Worm (Caenorhabditis elegans) whole organism, L4 larva: ENCODE data around the gene ubc-8.
"Not testable (repeated sequence)": the region's sequence is repeated elsewhere in the genome, so short reads cannot be mapped to it uniquely, and the experiment has no call there.

Experiments
- D1046.2 ChIP-seq: fragments of 200-800 bp; sonication (Bioruptor generic); IDR thresholded peaks from 2 replicates; pipeline ENCODE4 v1.3.6; 2022; ENCODE audit warnings: missing genetic modification characterization, missing compliant biosample characterization
- F44E2.7 ChIP-seq: fragments of 200-800 bp; sonication (Bioruptor generic); IDR thresholded peaks from 2 replicates; pipeline ENCODE4 v2.1.2; 2022; ENCODE audit warnings: missing genetic modification characterization, missing compliant biosample characterization
- Y105C5A.15 ChIP-seq: fragments of 200-800 bp; sonication (Bioruptor generic); IDR thresholded peaks from 2 replicates; pipeline ENCODE4 v1.3.6; 2022; ENCODE audit warnings: missing genetic modification characterization, missing compliant biosample characterization
- Y75B8A.6 ChIP-seq: fragments of 200-800 bp; sonication (Bioruptor generic); IDR thresholded peaks from 2 replicates; pipeline ENCODE4 v1.3.6; 2022; ENCODE audit warnings: missing genetic modification reagents, missing genetic modification characterization, missing compliant biosample characterization
- ZK337.2 ChIP-seq: fragments of 200-800 bp; sonication (Bioruptor generic); IDR thresholded peaks from 2 replicates; pipeline ENCODE4 v1.3.6; 2022; ENCODE audit warnings: missing genetic modification reagents, missing genetic modification characterization, missing compliant biosample characterization
- aha-1 ChIP-seq: fragments of 150-350 bp; peaks from one replicate; lab custom pipeline; 2014; ENCODE audit warnings: missing biosample characterization, missing genetic modification characterization
- arid-1 ChIP-seq: fragments of 200-800 bp; sonication (Bioruptor generic); conservative IDR thresholded peaks from 2 replicates; pipeline ENCODE4 v1.3.6; 2022; ENCODE audit warnings: missing genetic modification reagents, missing genetic modification characterization, missing compliant biosample characterization
- attf-4 ChIP-seq: sonication (generic microtip); optimal IDR thresholded peaks from 3 replicates; lab custom pipeline; 2017; ENCODE audit warnings: missing biosample characterization, missing genetic modification characterization
- ceh-20 ChIP-seq: fragments of 200-800 bp; sonication (Bioruptor generic); IDR thresholded peaks from 2 replicates; pipeline ENCODE4 v1.3.6; 2022; ENCODE audit warnings: missing genetic modification reagents, missing genetic modification characterization, missing compliant biosample characterization
- ceh-32 ChIP-seq: sonication (generic microtip); optimal IDR thresholded peaks from 2 replicates; lab custom pipeline; 2016; ENCODE audit warnings: mild to moderate bottlenecking, missing genetic modification characterization, missing compliant biosample characterization; ENCODE audit not compliant: poor library complexity
- ceh-44 ChIP-seq: fragments of 200-800 bp; sonication (Bioruptor generic); IDR thresholded peaks from 2 replicates; pipeline ENCODE4 v1.3.6; 2022; ENCODE audit warnings: missing genetic modification reagents, missing genetic modification characterization, missing compliant biosample characterization
- daf-16 ChIP-seq, 3 experiments: sonication (generic microtip); optimal IDR thresholded peaks; 2 replicates each; lab custom pipeline; 2016 to 2017; ENCODE audit warnings: missing genetic modification characterization in 3 of 3, missing genetic modification reagents in 3 of 3, mild to moderate bottlenecking in 2 of 3, missing compliant biosample characterization in 2 of 3, missing biosample characterization in 1 of 3, moderate library complexity in 1 of 3
- daf-8 ChIP-seq: fragments of 200-800 bp; sonication (Bioruptor generic); IDR thresholded peaks from 2 replicates; pipeline ENCODE4 v1.3.6; 2022; ENCODE audit warnings: missing genetic modification characterization, missing compliant biosample characterization
- dmd-6 ChIP-seq: fragments of 200-800 bp; sonication (Bioruptor generic); IDR thresholded peaks from 2 replicates; pipeline ENCODE4 v1.3.6; 2022; ENCODE audit warnings: missing genetic modification reagents, missing genetic modification characterization, missing compliant biosample characterization
- dmd-8 ChIP-seq: fragments of 200-800 bp; sonication (Bioruptor generic); IDR thresholded peaks from 2 replicates; pipeline ENCODE4 v1.3.6; 2022; ENCODE audit warnings: missing genetic modification characterization, missing compliant biosample characterization
- dpl-1 ChIP-seq: fragments of 150-350 bp; optimal IDR thresholded peaks from 2 replicates; lab custom pipeline; 2014; ENCODE audit warnings: missing biosample characterization, missing genetic modification reagents, missing genetic modification characterization
- duxl-1 ChIP-seq: sonication (generic microtip); optimal IDR thresholded peaks from 2 replicates; lab custom pipeline; 2016; ENCODE audit warnings: mild to moderate bottlenecking, missing genetic modification characterization, moderate library complexity, missing compliant biosample characterization; ENCODE audit not compliant: poor library complexity
- hlh-11 ChIP-seq: fragments of 200-800 bp; sonication (Bioruptor generic); optimal IDR thresholded peaks from 2 replicates; lab custom pipeline; 2018; ENCODE audit warnings: mild to moderate bottlenecking, missing genetic modification characterization, missing compliant biosample characterization
- hmg-1.1 ChIP-seq: fragments of 200-800 bp; sonication (Bioruptor generic); IDR thresholded peaks from 2 replicates; pipeline ENCODE4 v1.3.6; 2022; ENCODE audit warnings: missing genetic modification reagents, missing genetic modification characterization, missing compliant biosample characterization
- lim-7 ChIP-seq: fragments of 200-800 bp; sonication (Bioruptor generic); IDR thresholded peaks from 2 replicates; pipeline ENCODE4 v1.3.6; 2022; ENCODE audit warnings: missing genetic modification characterization, missing compliant biosample characterization
- lin-1 ChIP-seq: fragments of 200-800 bp; sonication (Bioruptor generic); IDR thresholded peaks from 2 replicates; pipeline ENCODE4 v1.3.6; 2022; ENCODE audit warnings: missing genetic modification reagents, missing genetic modification characterization, missing compliant biosample characterization
- lin-29 ChIP-seq: fragments of 200-800 bp; sonication (Bioruptor generic); IDR thresholded peaks from 2 replicates; pipeline ENCODE4 v1.3.6; 2022; ENCODE audit warnings: missing genetic modification reagents, missing genetic modification characterization, missing compliant biosample characterization
- lin-38 ChIP-seq: fragments of 200-800 bp; sonication (Bioruptor generic); IDR thresholded peaks from 2 replicates; pipeline ENCODE4 v1.3.6; 2022; ENCODE audit warnings: missing genetic modification reagents, missing genetic modification characterization, missing compliant biosample characterization
- madf-5 ChIP-seq, 2 experiments: fragments of 200-800 bp; sonication (Bioruptor generic); IDR thresholded peaks; 2 replicates each; pipeline ENCODE4 v1.3.6; 2022; ENCODE audit warnings: missing compliant biosample characterization in 2 of 2, missing genetic modification characterization in 2 of 2
- mxl-2 ChIP-seq: fragments of 200-800 bp; sonication (Bioruptor generic); conservative IDR thresholded peaks from 2 replicates; pipeline ENCODE4 v1.3.6; 2022; ENCODE audit warnings: missing genetic modification reagents, missing genetic modification characterization, missing compliant biosample characterization
- mxl-3 ChIP-seq: fragments of 200-800 bp; sonication (Bioruptor generic); optimal IDR thresholded peaks from 2 replicates; lab custom pipeline; 2018; ENCODE audit warnings: mild to moderate bottlenecking, missing genetic modification characterization, missing compliant biosample characterization
- nhr-237 ChIP-seq: sonication (generic microtip); optimal IDR thresholded peaks from 2 replicates; lab custom pipeline; 2017; ENCODE audit warnings: missing biosample characterization, missing genetic modification characterization
- nhr-28 ChIP-seq: fragments of 150-350 bp; optimal IDR thresholded peaks from 2 replicates; lab custom pipeline; 2014; ENCODE audit warnings: missing biosample characterization, missing genetic modification characterization
- nhr-41 ChIP-seq: fragments of 200-800 bp; sonication (Bioruptor generic); IDR thresholded peaks from 2 replicates; pipeline ENCODE4 v1.3.6; 2022; ENCODE audit warnings: missing genetic modification reagents, missing genetic modification characterization, missing compliant biosample characterization
- nhr-48 ChIP-seq: sonication (generic microtip); optimal IDR thresholded peaks from 2 replicates; lab custom pipeline; 2016; ENCODE audit warnings: mild to moderate bottlenecking, missing genetic modification characterization, missing compliant biosample characterization
- pha-4 ChIP-seq, 2 experiments: fragments of 150-350 bp in 1 of 2; fragments of 200-800 bp in 1 of 2; sonication (Bioruptor generic) in 1 of 2; IDR thresholded peaks in 1 of 2; optimal IDR thresholded peaks in 1 of 2; 2 replicates each; pipeline versions ENCODE4 v1.3.6 to Lab custom; 2014 to 2022; ENCODE audit warnings: missing genetic modification characterization in 2 of 2, missing genetic modification reagents in 2 of 2, missing biosample characterization in 1 of 2, missing compliant biosample characterization in 1 of 2
- pqm-1 ChIP-seq: sonication (generic microtip); optimal IDR thresholded peaks from 2 replicates; lab custom pipeline; 2017; ENCODE audit warnings: missing biosample characterization, missing genetic modification characterization
- saeg-2 ChIP-seq: fragments of 200-800 bp; sonication (Bioruptor generic); IDR thresholded peaks from 2 replicates; pipeline ENCODE4 v1.3.6; 2022; ENCODE audit warnings: missing genetic modification reagents, missing genetic modification characterization, missing compliant biosample characterization
- sdz-12 ChIP-seq: fragments of 200-800 bp; sonication (Bioruptor generic); optimal IDR thresholded peaks from 2 replicates; lab custom pipeline; 2018; ENCODE audit warnings: mild to moderate bottlenecking, missing genetic modification characterization, missing compliant biosample characterization
- snpc-1.2 ChIP-seq: fragments of 200-800 bp; sonication (Bioruptor generic); IDR thresholded peaks from 2 replicates; pipeline ENCODE4 v1.3.6; 2022; ENCODE audit warnings: missing genetic modification reagents, missing genetic modification characterization, missing compliant biosample characterization
- spr-3 ChIP-seq: fragments of 200-800 bp; sonication (Bioruptor generic); optimal IDR thresholded peaks from 2 replicates; lab custom pipeline; 2018; ENCODE audit warnings: mild to moderate bottlenecking, missing genetic modification characterization, missing compliant biosample characterization
- tag-97 ChIP-seq: fragments of 200-800 bp; sonication (Bioruptor generic); IDR thresholded peaks from 2 replicates; pipeline ENCODE4 v1.3.6; 2022; ENCODE audit warnings: missing genetic modification characterization, missing compliant biosample characterization
- tra-1 ChIP-seq: fragments of 200-800 bp; sonication (Bioruptor generic); IDR thresholded peaks from 2 replicates; pipeline ENCODE4 v1.3.6; 2022; ENCODE audit warnings: missing genetic modification reagents, missing genetic modification characterization, missing compliant biosample characterization
- unc-62 ChIP-seq, 3 experiments: fragments of 150-350 bp in 1 of 3; sonication (generic microtip); optimal IDR thresholded peaks in 2 of 3; peaks in 1 of 3; 1 replicate in 1 of 3; 2 replicates in 2 of 3; lab custom pipeline; 2014 to 2017; ENCODE audit warnings: missing biosample characterization in 3 of 3, missing genetic modification characterization in 3 of 3, missing genetic modification reagents in 3 of 3, missing genotype in 1 of 3
- vab-7 ChIP-seq: fragments of 200-800 bp; sonication (Bioruptor generic); IDR thresholded peaks from 2 replicates; pipeline ENCODE4 v1.3.6; 2022; ENCODE audit warnings: missing genetic modification reagents, missing genetic modification characterization, missing compliant biosample characterization
- zfp-3 ChIP-seq: fragments of 200-800 bp; sonication (Bioruptor generic); conservative IDR thresholded peaks from 2 replicates; pipeline ENCODE4 v1.3.6; 2022; ENCODE audit warnings: missing genetic modification reagents, missing genetic modification characterization, missing compliant biosample characterization

ubc-8 gene

ce11 chrIV:2748863-2749451, 41.9 kb upstream of the ubc-8 start:
- TF ChIP-seq pha-4 (GFP tag; IDR thresholded peaks at IDR 0.05; lab: Robert Waterston, UW) (no peak), pha-4 (tag; optimal IDR thresholded peaks at IDR 0.05; lab: Kevin White, UChicago) (no peak), lin-29 (no peak), ceh-32 (tag; lab: Kevin White, UChicago) (no peak), ceh-20 (no peak), tag-97 (GFP tag; lab: Robert Waterston, UW) (no peak), daf-16 (GFP tag; optimal IDR thresholded peaks at IDR 0.05; lab: Kevin White, UChicago) (no peak), daf-16 (tag; optimal IDR thresholded peaks at IDR 0.05; lab: Kevin White, UChicago) (peak; percentile 67), nhr-28 (tag; lab: Kevin White, UChicago) (peak; percentile 23), Y75B8A.6 (GFP tag; lab: Robert Waterston, UW) (no peak), arid-1 (GFP tag; lab: Robert Waterston, UW) (no peak), attf-4 (no peak), mxl-3 (GFP tag; lab: Kevin White, UChicago) (peak; percentile 31), nhr-237 (tag; lab: Kevin White, UChicago) (no peak), Y105C5A.15 (GFP tag; lab: Robert Waterston, UW) (no peak), unc-62 (GFP tag; optimal IDR thresholded peaks at IDR 0.05 in 1 of 2; lab: Kevin White, UChicago) (peak in 1 of 2 experiments; percentile 90), unc-62 (tag; optimal IDR thresholded peaks at IDR 0.05; lab: Kevin White, UChicago) (no peak), sdz-12 (no peak), pqm-1 (tag; lab: Kevin White, UChicago) (peak; percentile 10), dpl-1 (GFP tag; lab: Kevin White, UChicago) (no peak)

DNA sequence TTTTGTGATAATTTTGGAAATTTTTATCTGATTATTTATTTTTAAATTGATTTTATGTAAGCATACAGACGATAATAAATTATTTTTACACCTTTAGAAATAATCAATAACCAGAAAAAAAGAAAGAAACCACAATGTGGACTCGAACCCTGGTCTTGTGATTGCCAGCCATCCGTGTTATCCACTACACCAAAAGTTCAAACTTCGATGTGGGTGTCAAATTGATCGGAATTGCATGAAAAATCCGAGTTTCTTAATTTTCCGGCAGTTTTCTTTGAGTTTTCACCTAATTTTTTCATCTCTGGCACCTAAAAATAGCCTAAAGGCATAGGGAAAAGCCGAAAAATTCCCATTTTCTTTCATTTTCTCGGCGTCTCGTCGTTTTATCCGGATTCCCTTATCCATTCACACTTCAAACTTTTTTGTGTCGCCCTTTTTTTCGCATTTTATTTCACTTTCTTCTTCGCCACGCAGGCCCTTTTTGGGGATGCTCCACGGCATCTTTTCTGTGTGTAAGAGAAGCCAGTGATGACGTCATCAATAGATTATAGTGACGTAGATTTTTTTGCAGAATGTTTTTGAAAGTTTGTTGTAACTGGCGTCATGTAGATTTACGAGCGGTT, 40.5 kb upstream of the ubc-8 start:
- no peak for TF ChIP-seq duxl-1 (tag; lab: Kevin White, UChicago)
- peak; percentile 35; the same call in 1 of the 2 replicates for TF ChIP-seq lin-38 (GFP tag; lab: Robert Waterston, UW)
- TF ChIP-seq aha-1 (tag; lab: Kevin White, UChicago): peak; percentile 54
- no peak for TF ChIP-seq hlh-11
- TF ChIP-seq spr-3 (GFP tag; lab: Kevin White, UChicago): no peak

- TF ChIP-seq nhr-48 (tag; lab: Kevin White, UChicago): no peak
Observed at ce11 chrIV:2742470-2743044, 35.5 kb upstream of the ubc-8 start, which contains the start of gene nhr-277. TSS of gene nhr-277 (plus strand) at chrIV:2742994.

DNA sequence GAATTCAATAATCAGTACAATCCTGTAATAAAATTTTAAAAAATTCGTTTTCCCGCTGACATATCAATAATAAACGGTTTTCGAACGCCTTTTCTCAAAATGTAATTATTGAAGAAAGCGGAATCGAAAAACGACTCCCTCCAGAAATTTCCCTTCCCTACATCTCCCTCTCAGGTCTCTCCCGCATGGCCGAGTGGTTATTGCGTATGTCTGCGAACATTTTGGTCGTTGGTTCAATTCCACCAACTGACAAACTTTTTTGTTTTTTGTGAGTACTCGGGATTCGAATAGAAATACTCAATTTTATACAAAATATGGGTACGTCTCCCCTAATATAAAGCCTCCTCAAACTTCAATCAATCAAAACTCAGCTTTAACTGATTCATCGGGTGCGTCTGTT, 33.0 kb upstream of the ubc-8 start:
- TF ChIP-seq mxl-2 (peak; percentile 81), vab-7 (GFP tag; lab: Robert Waterston, UW) (peak; percentile 97), saeg-2 (GFP tag; lab: Robert Waterston, UW) (peak; percentile 85), lin-29 (peak; percentile 79), madf-5 (GFP tag; IDR thresholded peaks at IDR 0.05; lab: Robert Waterston, UW) (peak; percentile 90 to 93), Y105C5A.15 (GFP tag; lab: Robert Waterston, UW) (peak; percentile 95), zfp-3 (GFP tag; lab: Robert Waterston, UW) (peak; percentile 33; the same call in 1 of the 2 replicates), lin-38 (GFP tag; lab: Robert Waterston, UW) (peak; percentile 85), tra-1 (GFP tag; lab: Robert Waterston, UW) (peak; percentile 89), D1046.2 (GFP tag; lab: Robert Waterston, UW) (peak; percentile 92), nhr-41 (GFP tag; lab: Robert Waterston, UW) (peak; percentile 92), daf-8 (GFP tag; lab: Robert Waterston, UW) (peak; percentile 21; the same call in 1 of the 2 replicates), dmd-8 (GFP tag; lab: Robert Waterston, UW) (peak; percentile 99), lin-1 (GFP tag; lab: Robert Waterston, UW) (peak; percentile 89), ZK337.2 (peak; percentile 87), hmg-1.1 (peak; percentile 88), F44E2.7 (GFP tag; lab: Robert Waterston, UW) (peak; percentile 98), snpc-1.2 (GFP tag; lab: Robert Waterston, UW) (peak; percentile 84), pha-4 (GFP tag; IDR thresholded peaks at IDR 0.05; lab: Robert Waterston, UW) (peak; percentile 94), dmd-6 (peak; percentile 65), lim-7 (GFP tag; lab: Robert Waterston, UW) (peak; percentile 99), ceh-44 (GFP tag; lab: Robert Waterston, UW) (peak; percentile 88), Y75B8A.6 (GFP tag; lab: Robert Waterston, UW) (peak; percentile 72; the same call in 1 of the 2 replicates)
- not testable (repeated sequence) for TF ChIP-seq pha-4 (tag; optimal IDR thresholded peaks at IDR 0.05; lab: Kevin White, UChicago)
